Fruit fly (Drosophila melanogaster) whole organism, embryonic: Measurements from ENCODE around the gene CG15143.

Source experiments
- Ada2b ChIP-seq: fragments of 200-800 bp; sonication (Bioruptor generic); IDR thresholded peaks from 2 replicates; pipeline ENCODE4 v1.3.6; 2022; ENCODE audit warnings: missing biosample characterization, missing genetic modification characterization
- Asciz ChIP-seq: fragments of 200-800 bp; sonication (Bioruptor generic); optimal IDR thresholded peaks from 2 replicates; lab custom pipeline; 2017; ENCODE audit warnings: missing biosample characterization, mild to moderate bottlenecking, missing genetic modification characterization, missing genetic modification reagents
- B-H1 ChIP-seq: fragments of 200-800 bp; sonication (Bioruptor generic); IDR thresholded peaks from 3 replicates; pipeline ENCODE4 v1.3.6; 2022; ENCODE audit warnings: missing biosample characterization, missing genetic modification characterization
- CG10366 ChIP-seq: fragments of 200-800 bp; sonication (Bioruptor generic); IDR thresholded peaks from 2 replicates; pipeline ENCODE4 v1.3.6; 2022; ENCODE audit warnings: missing biosample characterization, missing genetic modification characterization
- CG10959 ChIP-seq: fragments of 200-800 bp; sonication (Bioruptor generic); IDR thresholded peaks from 2 replicates; pipeline ENCODE4 v1.3.6; 2022; ENCODE audit warnings: missing biosample characterization, missing genetic modification characterization
- CG11696 ChIP-seq: fragments of 200-800 bp; sonication (Bioruptor generic); IDR thresholded peaks from 2 replicates; pipeline ENCODE4 v1.3.6; 2022; ENCODE audit warnings: missing biosample characterization, missing genetic modification characterization
- CG12155 ChIP-seq: fragments of 200-800 bp; sonication (Bioruptor generic); optimal IDR thresholded peaks from 3 replicates; lab custom pipeline; 2016; ENCODE audit warnings: missing biosample characterization, missing genetic modification characterization
- CG13424 ChIP-seq: fragments of 200-800 bp; sonication (Bioruptor generic); optimal IDR thresholded peaks from 2 replicates; lab custom pipeline; 2019; ENCODE audit warnings: missing biosample characterization, mild to moderate bottlenecking, missing genetic modification characterization, moderate library complexity
- CG13775 ChIP-seq: fragments of 200-800 bp; sonication (Bioruptor generic); optimal IDR thresholded peaks from 3 replicates; lab custom pipeline; 2017; ENCODE audit warnings: missing biosample characterization, mild to moderate bottlenecking, missing genetic modification characterization
- CG14441 ChIP-seq: fragments of 200-800 bp; sonication (Bioruptor generic); IDR thresholded peaks from 2 replicates; pipeline ENCODE4 v1.3.6; 2022; ENCODE audit warnings: missing biosample characterization, missing genetic modification characterization
- CG15011 ChIP-seq: fragments of 200-800 bp; sonication (Bioruptor generic); optimal IDR thresholded peaks from 3 replicates; lab custom pipeline; 2018; ENCODE audit warnings: missing biosample characterization, mild to moderate bottlenecking, missing genetic modification characterization
- CG15073 ChIP-seq: fragments of 200-800 bp; sonication (Bioruptor generic); optimal IDR thresholded peaks from 2 replicates; lab custom pipeline; 2016; ENCODE audit warnings: missing biosample characterization, missing genetic modification characterization
- CG17361 ChIP-seq: fragments of 200-800 bp; sonication (Bioruptor generic); IDR thresholded peaks from 3 replicates; pipeline ENCODE4 v1.3.6; 2022; ENCODE audit warnings: missing biosample characterization, missing genetic modification characterization
- CG18262 ChIP-seq: fragments of 200-800 bp; optimal IDR thresholded peaks from 3 replicates; lab custom pipeline; 2019; ENCODE audit warnings: missing biosample characterization, mild to moderate bottlenecking, missing genetic modification characterization, moderate library complexity
- CG18476 ChIP-seq: fragments of 200-800 bp; sonication (Bioruptor generic); optimal IDR thresholded peaks from 2 replicates; lab custom pipeline; 2016; ENCODE audit warnings: missing biosample characterization, mild to moderate bottlenecking, missing genetic modification characterization
- CG18764 ChIP-seq: fragments of 200-800 bp; sonication (Bioruptor generic); optimal IDR thresholded peaks from 3 replicates; lab custom pipeline; 2016; ENCODE audit warnings: missing biosample characterization, missing genetic modification characterization
- CG30020 ChIP-seq: fragments of 200-800 bp; optimal IDR thresholded peaks from 2 replicates; lab custom pipeline; 2019; ENCODE audit warnings: missing biosample characterization, mild to moderate bottlenecking, missing genetic modification characterization, moderate library complexity
- CG31388 ChIP-seq: fragments of 200-800 bp; sonication (Bioruptor generic); optimal IDR thresholded peaks from 2 replicates; lab custom pipeline; 2016; ENCODE audit warnings: missing biosample characterization, missing genetic modification characterization
- CG32772 ChIP-seq: fragments of 200-800 bp; sonication (Bioruptor generic); IDR thresholded peaks from 2 replicates; pipeline ENCODE4 v1.3.6; 2022; ENCODE audit warnings: missing biosample characterization, missing genetic modification characterization
- CG33213 ChIP-seq: fragments of 200-800 bp; sonication (Bioruptor generic); optimal IDR thresholded peaks from 3 replicates; lab custom pipeline; 2016; ENCODE audit warnings: missing biosample characterization, missing genetic modification characterization
- CG6791 ChIP-seq: fragments of 200-800 bp; sonication (Bioruptor generic); IDR thresholded peaks from 3 replicates; pipeline ENCODE4 v1.3.6; 2022; ENCODE audit warnings: missing biosample characterization, missing genetic modification characterization; ENCODE audit not compliant: partially characterized antibody
- CG7357 ChIP-seq: fragments of 200-800 bp; sonication (Bioruptor generic); IDR thresholded peaks from 3 replicates; pipeline ENCODE4 v1.3.6; 2022; ENCODE audit warnings: missing biosample characterization, missing genetic modification characterization
- CG7786 ChIP-seq: fragments of 200-800 bp; sonication (Bioruptor generic); optimal IDR thresholded peaks from 2 replicates; lab custom pipeline; 2016; ENCODE audit warnings: missing biosample characterization, missing genetic modification characterization
- CG8281 ChIP-seq: fragments of 200-800 bp; sonication (Bioruptor generic); optimal IDR thresholded peaks from 2 replicates; lab custom pipeline; 2018; ENCODE audit warnings: missing biosample characterization, mild to moderate bottlenecking, missing genetic modification characterization, moderate library complexity
- CrebB ChIP-seq: fragments of 200-800 bp; sonication (Bioruptor generic); optimal IDR thresholded peaks from 3 replicates; lab custom pipeline; 2018; ENCODE audit warnings: missing biosample characterization, mild to moderate bottlenecking, missing genetic modification characterization
- D ChIP-seq, 2 experiments: fragments of 200-800 bp in 1 of 2; fragments of >200 bp in 1 of 2; sonication (Bioruptor generic) in 1 of 2; optimal IDR thresholded peaks; 2 replicates in 1 of 2; 3 replicates in 1 of 2; lab custom pipeline; 2017; ENCODE audit warnings: mild to moderate bottlenecking in 1 of 2, missing biosample characterization in 1 of 2, missing genetic modification characterization in 1 of 2, missing genetic modification reagents in 1 of 2
- HLH4C ChIP-seq: fragments of 200-800 bp; sonication (Bioruptor generic); IDR thresholded peaks from 3 replicates; pipeline ENCODE4 v1.3.6; 2022; ENCODE audit warnings: missing biosample characterization, missing genetic modification characterization; ENCODE audit not compliant: partially characterized antibody
- Kr ChIP-seq: fragments of 200-800 bp; sonication (Bioruptor generic); optimal IDR thresholded peaks from 2 replicates; lab custom pipeline; 2017; ENCODE audit warnings: missing biosample characterization, mild to moderate bottlenecking, missing genetic modification characterization
- Lpt ChIP-seq: fragments of >200 bp; optimal IDR thresholded peaks from 2 replicates; lab custom pipeline; 2018; ENCODE audit warnings: missing biosample characterization, missing genetic modification characterization
- Mad ChIP-seq: fragments of 200-800 bp; sonication (Bioruptor generic); optimal IDR thresholded peaks from 2 replicates; lab custom pipeline; 2016; ENCODE audit warnings: missing biosample characterization, missing genetic modification characterization
- NK7.1 ChIP-seq: fragments of 200-800 bp; sonication (Bioruptor generic); optimal IDR thresholded peaks from 3 replicates; lab custom pipeline; 2016; ENCODE audit warnings: missing biosample characterization, missing genetic modification characterization
- TFAM ChIP-seq: fragments of 200-800 bp; sonication (Bioruptor generic); optimal IDR thresholded peaks from 2 replicates; lab custom pipeline; 2017; ENCODE audit warnings: missing biosample characterization, missing genetic modification characterization, inconsistent platforms
- abd-A ChIP-seq: fragments of 200-800 bp; sonication (Bioruptor generic); optimal IDR thresholded peaks from 3 replicates; lab custom pipeline; 2019; ENCODE audit warnings: missing biosample characterization, mild to moderate bottlenecking, missing genetic modification characterization, moderate library complexity
- al ChIP-seq: fragments of 200-800 bp; sonication (Bioruptor generic); IDR thresholded peaks from 2 replicates; pipeline ENCODE4 v1.3.6; 2022; ENCODE audit warnings: missing biosample characterization, missing genetic modification characterization
- az2 ChIP-seq: fragments of 200-800 bp; sonication (Bioruptor generic); optimal IDR thresholded peaks from 3 replicates; lab custom pipeline; 2016; ENCODE audit warnings: missing biosample characterization, missing genetic modification characterization
- bcd ChIP-seq: fragments of 200-800 bp; sonication (Bioruptor generic); optimal IDR thresholded peaks from 2 replicates; lab custom pipeline; 2017; ENCODE audit warnings: missing biosample characterization, mild to moderate bottlenecking, missing genetic modification characterization
- bsh ChIP-seq, 2 experiments: fragments of 200-800 bp; sonication (Bioruptor generic); optimal IDR thresholded peaks; 2 replicates each; lab custom pipeline; 2017 to 2018; ENCODE audit warnings: mild to moderate bottlenecking in 2 of 2, missing biosample characterization in 2 of 2, missing genetic modification characterization in 2 of 2, moderate library complexity in 1 of 2
- crp ChIP-seq, 2 experiments: fragments of 200-800 bp; sonication (Bioruptor generic); optimal IDR thresholded peaks; 2 replicates in 1 of 2; 3 replicates in 1 of 2; lab custom pipeline; 2017; ENCODE audit warnings: missing biosample characterization in 2 of 2, missing genetic modification characterization in 2 of 2, mild to moderate bottlenecking in 1 of 2, moderate library complexity in 1 of 2
- dimm ChIP-seq: fragments of 200-800 bp; sonication (Bioruptor generic); IDR thresholded peaks from 2 replicates; pipeline ENCODE4 v1.3.6; 2022; ENCODE audit warnings: missing biosample characterization, missing genetic modification characterization
- fd102C ChIP-seq: fragments of 200-800 bp; sonication (Bioruptor generic); optimal IDR thresholded peaks from 2 replicates; lab custom pipeline; 2018; ENCODE audit warnings: missing biosample characterization, mild to moderate bottlenecking, missing genetic modification characterization, moderate library complexity
- hb ChIP-seq: fragments of 200-800 bp; sonication (Bioruptor generic); IDR thresholded peaks from 3 replicates; pipeline ENCODE4 v1.3.6; 2022; ENCODE audit warnings: missing biosample characterization, missing genetic modification characterization; ENCODE audit not compliant: partially characterized antibody
- insv ChIP-seq, 2 experiments: fragments of 200-800 bp; sonication (Bioruptor generic); optimal IDR thresholded peaks; 3 replicates each; lab custom pipeline; 2016 to 2018; ENCODE audit warnings: missing biosample characterization in 2 of 2, missing genetic modification characterization in 2 of 2
- inv ChIP-seq: fragments of 200-800 bp; sonication (Bioruptor generic); IDR thresholded peaks from 2 replicates; pipeline ENCODE4 v1.3.6; 2022; ENCODE audit warnings: missing biosample characterization, missing genetic modification characterization; ENCODE audit not compliant: partially characterized antibody
- jigr1 ChIP-seq: fragments of 200-800 bp; sonication (Bioruptor generic); IDR thresholded peaks from 3 replicates; pipeline ENCODE4 v1.3.6; 2022; ENCODE audit warnings: missing biosample characterization, missing genetic modification characterization
- sisA ChIP-seq: fragments of 200-800 bp; sonication (Bioruptor generic); IDR thresholded peaks from 2 replicates; pipeline ENCODE4 v1.3.6; 2022; ENCODE audit warnings: missing biosample characterization, missing genetic modification characterization
- slou ChIP-seq: fragments of 200-800 bp; sonication (Bioruptor generic); optimal IDR thresholded peaks from 3 replicates; lab custom pipeline; 2016; ENCODE audit warnings: missing biosample characterization, missing genetic modification characterization
- slp2 ChIP-seq: fragments of 200-800 bp; sonication (Bioruptor generic); optimal IDR thresholded peaks from 2 replicates; lab custom pipeline; 2016; ENCODE audit warnings: missing biosample characterization, missing genetic modification characterization
- sqz ChIP-seq: fragments of 200-800 bp; sonication (Bioruptor generic); optimal IDR thresholded peaks from 3 replicates; lab custom pipeline; 2018; ENCODE audit warnings: missing biosample characterization, mild to moderate bottlenecking, missing genetic modification characterization
- toy ChIP-seq: fragments of 200-800 bp; sonication (Bioruptor generic); IDR thresholded peaks from 2 replicates; pipeline ENCODE4 v1.3.6; 2022; ENCODE audit warnings: missing biosample characterization, missing genetic modification characterization
- zfh2 ChIP-seq: fragments of 200-800 bp; sonication (Bioruptor generic); optimal IDR thresholded peaks from 2 replicates; lab custom pipeline; 2016; ENCODE audit warnings: missing biosample characterization, missing genetic modification characterization

The CG15143 gene

dm6 chr2L:17484174-17484573, 40.2 kb downstream of the CG15143 start, which contains the start of the genes GCS2beta and CG5131 (continued):
- TF ChIP-seq dimm (GFP tag; lab: Robert Waterston, UW) (peak; percentile 67), HLH4C (peak; percentile 88), inv (peak; percentile 88), jigr1 (GFP tag; lab: Robert Waterston, UW) (peak; percentile 81), CG18476 (GFP tag; lab: Kevin White, UChicago) (peak; percentile 89), D (optimal IDR thresholded peaks at IDR 0.05; lab: Kevin White, UChicago) (no peak), D (GFP tag; optimal IDR thresholded peaks at IDR 0.05; lab: Kevin White, UChicago) (peak; percentile 79), az2 (GFP tag; lab: Kevin White, UChicago) (peak; percentile 93), Ada2b (GFP tag; lab: Robert Waterston, UW) (peak; percentile 94), fd102C (GFP tag; lab: Kevin White, UChicago) (no peak), Asciz (GFP tag; lab: Kevin White, UChicago) (peak; percentile 70), CG13775 (GFP tag; lab: Kevin White, UChicago) (peak; percentile 92), CG18262 (tag; lab: Kevin White, UChicago) (peak; percentile 81), CG33213 (GFP tag; lab: Kevin White, UChicago) (peak; percentile 93), CG15011 (GFP tag; lab: Kevin White, UChicago) (peak; percentile 70), NK7.1 (GFP tag; lab: Kevin White, UChicago) (peak; percentile 84), CG8281 (tag; lab: Kevin White, UChicago) (peak; percentile 57), abd-A (tag; lab: Kevin White, UChicago) (no peak), CG32772 (GFP tag; lab: Robert Waterston, UW) (peak; percentile 95), insv (GFP tag; optimal IDR thresholded peaks at IDR 0.05; lab: Kevin White, UChicago) (peak in 1 of 2 experiments; percentile 39), CrebB (tag; lab: Kevin White, UChicago) (peak; percentile 82), CG14441 (GFP tag; lab: Robert Waterston, UW) (peak; percentile 95), sisA (GFP tag; lab: Robert Waterston, UW) (peak; percentile 95), al (GFP tag; lab: Robert Waterston, UW) (peak; percentile 94), CG11696 (GFP tag; lab: Robert Waterston, UW) (peak; percentile 69), CG17361 (peak; percentile 90), bsh (GFP tag; optimal IDR thresholded peaks at IDR 0.05; lab: Kevin White, UChicago) (peak; percentile 18 to 87), Lpt (GFP tag; lab: Kevin White, UChicago) (no peak), CG13424 (tag; lab: Kevin White, UChicago) (peak; percentile 91), toy (GFP tag; lab: Robert Waterston, UW) (peak; percentile 71; the same call in 1 of the 2 replicates), CG18764 (GFP tag; lab: Kevin White, UChicago) (peak; percentile 91), B-H1 (GFP tag; lab: Robert Waterston, UW) (peak; percentile 86), slou (GFP tag; lab: Kevin White, UChicago) (peak; percentile 96), TFAM (GFP tag; lab: Kevin White, UChicago) (peak; percentile 51), CG12155 (peak; percentile 95), hb (peak; percentile 91), CG10959 (GFP tag; lab: Robert Waterston, UW) (peak; percentile 67), CG6791 (GFP tag; lab: Robert Waterston, UW) (peak; percentile 74), Kr (no peak), Mad (GFP tag; lab: Kevin White, UChicago) (peak; percentile 97), CG7357 (peak; percentile 87), crp (GFP tag; optimal IDR thresholded peaks at IDR 0.05; lab: Kevin White, UChicago) (peak; percentile 87 to 93), CG31388 (GFP tag; lab: Kevin White, UChicago) (peak; percentile 89), sqz (GFP tag; lab: Kevin White, UChicago) (peak; percentile 53), zfh2 (GFP tag; lab: Kevin White, UChicago) (peak; percentile 98), CG30020 (tag; lab: Kevin White, UChicago) (peak; percentile 66), slp2 (peak; percentile 94), CG10366 (GFP tag; lab: Robert Waterston, UW) (peak; percentile 93), CG7786 (GFP tag; lab: Kevin White, UChicago) (peak; percentile 98), CG15073 (GFP tag; lab: Kevin White, UChicago) (peak; percentile 63), bcd (GFP tag; lab: Kevin White, UChicago) (peak; percentile 93)
